Worm (Caenorhabditis elegans): ENCODE measurements around the gene F59E11.7.

DNA sequence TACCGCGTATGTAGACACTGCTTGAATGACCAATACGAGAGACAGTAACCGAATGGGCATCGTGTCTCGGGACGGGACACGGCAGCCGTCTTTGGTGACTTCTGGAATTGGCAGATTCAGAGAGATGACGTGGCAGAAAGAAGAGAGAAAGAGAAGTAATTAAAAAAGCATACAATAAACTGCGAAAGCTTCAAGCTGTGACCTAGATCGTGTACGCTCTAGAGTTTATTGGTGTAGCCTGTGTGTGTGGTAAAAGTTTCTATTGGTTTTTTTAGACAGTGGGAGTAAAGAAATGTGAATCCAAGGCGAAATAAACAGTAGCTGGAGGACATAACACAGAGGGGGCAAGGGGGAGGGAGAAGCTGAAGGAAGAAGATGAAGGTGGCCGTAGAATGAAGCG is 46.1 kb upstream of the F59E11.7 start, which contains the start of gene T19A5.3:
- TF ChIP-seq med-1 (GFP tag; optimal IDR thresholded peaks at IDR 0.05; ENCODE audit: insufficient read depth) (no peak), ztf-29 (GFP tag; IDR thresholded peaks at IDR 0.05) (no peak), tab-1 (GFP tag; IDR thresholded peaks at IDR 0.05) (no peak), T22C8.4 (GFP tag; IDR thresholded peaks at IDR 0.05) (no peak)
